Worm (Caenorhabditis elegans) whole organism, L1 larva: Measurements from ENCODE around the gene ZK673.6.
A peak's percentile ranks its signal among the peaks of the same experiment; 100 is the strongest.

ENCODE experiments used
- C16A3.4 ChIP-seq: fragments of 150-350 bp; optimal IDR thresholded peaks from 2 replicates; lab custom pipeline; 2014; ENCODE audit warnings: missing biosample characterization, missing genetic modification characterization
- C34B4.2 ChIP-seq: sonication (generic microtip); optimal IDR thresholded peaks from 2 replicates; lab custom pipeline; 2017; ENCODE audit warnings: mild to moderate bottlenecking, missing genetic modification characterization, missing compliant biosample characterization
- F16B12.6 ChIP-seq: fragments of 150-350 bp; optimal IDR thresholded peaks from 2 replicates; lab custom pipeline; 2014; ENCODE audit warnings: missing biosample characterization, missing genetic modification characterization
- Y116A8C.19 ChIP-seq: sonication (generic microtip); optimal IDR thresholded peaks from 2 replicates; lab custom pipeline; 2016; ENCODE audit warnings: missing compliant biosample characterization, missing genetic modification characterization, borderline replicate concordance
- aha-1 ChIP-seq: fragments of 150-350 bp; optimal IDR thresholded peaks from 2 replicates; lab custom pipeline; 2014; ENCODE audit warnings: missing biosample characterization, missing genetic modification characterization
- aly-2 ChIP-seq: fragments of 150-350 bp; optimal IDR thresholded peaks from 2 replicates; lab custom pipeline; 2014; ENCODE audit warnings: missing biosample characterization, missing genetic modification characterization
- ama-1 ChIP-seq: fragments of 150-350 bp; optimal IDR thresholded peaks from 2 replicates; lab custom pipeline; 2014
- blmp-1 ChIP-seq: fragments of 150-350 bp; optimal IDR thresholded peaks from 2 replicates; lab custom pipeline; 2014; ENCODE audit warnings: missing biosample characterization, missing genetic modification characterization
- ceh-63 ChIP-seq: fragments of 200-800 bp; sonication (Bioruptor generic); optimal IDR thresholded peaks from 2 replicates; lab custom pipeline; 2018; ENCODE audit warnings: mild to moderate bottlenecking, missing genetic modification characterization, missing compliant biosample characterization
- ceh-8 ChIP-seq: fragments of 200-800 bp; sonication (Bioruptor generic); optimal IDR thresholded peaks from 2 replicates; lab custom pipeline; 2018; ENCODE audit warnings: mild to moderate bottlenecking, missing genetic modification characterization, moderate library complexity, missing compliant biosample characterization
- ces-1 ChIP-seq: fragments of 150-350 bp; optimal IDR thresholded peaks from 2 replicates; lab custom pipeline; 2014; ENCODE audit warnings: missing biosample characterization, missing genetic modification reagents, missing genetic modification characterization
- dpl-1 ChIP-seq, 3 experiments: fragments of 150-350 bp in 2 of 3; sonication (generic microtip) in 1 of 3; optimal IDR thresholded peaks; 2 replicates each; lab custom pipeline; 2014 to 2017; ENCODE audit warnings: missing biosample characterization in 3 of 3, missing genetic modification characterization in 3 of 3, missing genetic modification reagents in 3 of 3
- dsc-1 ChIP-seq: sonication (generic microtip); optimal IDR thresholded peaks from 2 replicates; lab custom pipeline; 2016; ENCODE audit warnings: mild to moderate bottlenecking, missing genetic modification characterization, missing compliant biosample characterization
- efl-1 ChIP-seq, 4 experiments: fragments of 150-350 bp; optimal IDR thresholded peaks in 3 of 4; peaks in 1 of 4; 1 replicate in 1 of 4; 2 replicates in 3 of 4; lab custom pipeline; 2014; ENCODE audit warnings: missing biosample characterization in 2 of 4, missing genetic modification characterization in 2 of 4, missing genetic modification reagents in 2 of 4
- egl-13 ChIP-seq: sonication (generic microtip); optimal IDR thresholded peaks from 2 replicates; lab custom pipeline; 2016; ENCODE audit warnings: missing genotype, missing genetic modification reagents, missing genetic modification characterization, missing compliant biosample characterization
- elt-3 ChIP-seq, 6 experiments: fragments of 150-350 bp in 1 of 6; sonication (generic microtip); optimal IDR thresholded peaks; 2 replicates each; lab custom pipeline; 2017 to 2018; ENCODE audit warnings: missing biosample characterization in 6 of 6, missing genetic modification characterization in 6 of 6, inconsistent platforms in 1 of 6
- ets-5 ChIP-seq: fragments of 200-800 bp; sonication (Bioruptor generic); IDR thresholded peaks from 2 replicates; pipeline ENCODE4 v1.3.6; 2022; ENCODE audit warnings: missing genetic modification characterization, missing compliant biosample characterization
- fkh-10 ChIP-seq: sonication (generic microtip); optimal IDR thresholded peaks from 2 replicates; lab custom pipeline; 2017; ENCODE audit warnings: missing biosample characterization, missing genetic modification reagents, missing genetic modification characterization
- fkh-8 ChIP-seq: sonication (generic microtip); optimal IDR thresholded peaks from 2 replicates; lab custom pipeline; 2016; ENCODE audit warnings: mild to moderate bottlenecking, missing genetic modification characterization, missing compliant biosample characterization
- fos-1 ChIP-seq: fragments of 150-350 bp; optimal IDR thresholded peaks from 2 replicates; lab custom pipeline; 2014; ENCODE audit warnings: missing biosample characterization, missing genetic modification characterization
- grh-1 ChIP-seq: fragments of 200-800 bp; sonication (Bioruptor generic); IDR thresholded peaks from 2 replicates; pipeline ENCODE4 v1.3.6; 2022; ENCODE audit warnings: missing genetic modification reagents, missing genetic modification characterization, missing compliant biosample characterization
- hlh-17 ChIP-seq: fragments of 200-800 bp; sonication (Bioruptor generic); optimal IDR thresholded peaks from 2 replicates; lab custom pipeline; 2018; ENCODE audit warnings: missing genetic modification characterization, mild to moderate bottlenecking, missing compliant biosample characterization, moderate library complexity, borderline replicate concordance
- lin-13 ChIP-seq: fragments of 150-350 bp; optimal IDR thresholded peaks from 2 replicates; lab custom pipeline; 2014; ENCODE audit warnings: missing biosample characterization, missing genetic modification reagents, missing genetic modification characterization
- lin-14 ChIP-seq: fragments of 200-800 bp; sonication (Bioruptor generic); optimal IDR thresholded peaks from 2 replicates; lab custom pipeline; 2018; ENCODE audit warnings: mild to moderate bottlenecking, missing genetic modification characterization, moderate library complexity, missing compliant biosample characterization
- lin-15B ChIP-seq: fragments of 150-350 bp; sonication (generic microtip); optimal IDR thresholded peaks from 3 replicates; lab custom pipeline; 2014; ENCODE audit warnings: missing biosample characterization, missing genetic modification characterization
- lin-39 ChIP-seq: fragments of 150-350 bp; optimal IDR thresholded peaks from 2 replicates; lab custom pipeline; 2014; ENCODE audit warnings: missing biosample characterization, missing genetic modification reagents, missing genetic modification characterization
- lir-3 ChIP-seq: sonication (generic microtip); optimal IDR thresholded peaks from 2 replicates; lab custom pipeline; 2016; ENCODE audit warnings: mild to moderate bottlenecking, missing genetic modification characterization, moderate library complexity, missing compliant biosample characterization; ENCODE audit not compliant: poor library complexity
- lsy-2 ChIP-seq, 2 experiments: fragments of 150-350 bp; optimal IDR thresholded peaks; 2 replicates each; lab custom pipeline; 2014; ENCODE audit warnings: missing biosample characterization in 2 of 2, missing genetic modification characterization in 2 of 2
- mep-1 ChIP-seq: fragments of 150-350 bp; optimal IDR thresholded peaks from 2 replicates; lab custom pipeline; 2014; ENCODE audit warnings: missing biosample characterization, missing genetic modification characterization
- nhr-12 ChIP-seq: sonication (generic microtip); optimal IDR thresholded peaks from 2 replicates; lab custom pipeline; 2017; ENCODE audit warnings: missing biosample characterization, missing genetic modification characterization
- nhr-19 ChIP-seq: fragments of 200-800 bp; sonication (Bioruptor generic); conservative IDR thresholded peaks from 2 replicates; pipeline ENCODE4 v1.3.6; 2022; ENCODE audit warnings: missing genetic modification characterization, missing compliant biosample characterization
- nhr-28 ChIP-seq: fragments of 150-350 bp; optimal IDR thresholded peaks from 2 replicates; lab custom pipeline; 2014; ENCODE audit warnings: missing biosample characterization, missing genetic modification characterization
- nhr-47 ChIP-seq: sonication (generic microtip); optimal IDR thresholded peaks from 2 replicates; lab custom pipeline; 2016; ENCODE audit warnings: mild to moderate bottlenecking, missing genetic modification characterization, moderate library complexity, missing compliant biosample characterization
- nhr-76 ChIP-seq: sonication (generic microtip); optimal IDR thresholded peaks from 2 replicates; lab custom pipeline; 2017; ENCODE audit warnings: missing biosample characterization, missing genetic modification characterization
- nhr-85 ChIP-seq: sonication (generic microtip); peaks from one replicate; lab custom pipeline; 2016; ENCODE audit warnings: missing genetic modification characterization, inconsistent platforms, missing compliant biosample characterization
- pag-3 ChIP-seq: sonication (generic microtip); optimal IDR thresholded peaks from 2 replicates; lab custom pipeline; 2017; ENCODE audit warnings: missing genetic modification characterization, mild to moderate bottlenecking, missing compliant biosample characterization, antibody characterized with exemption, borderline replicate concordance; ENCODE audit not compliant: insufficient read depth
- pqm-1 ChIP-seq: sonication (generic microtip); optimal IDR thresholded peaks from 3 replicates; lab custom pipeline; 2017; ENCODE audit warnings: missing biosample characterization, missing genetic modification characterization
- skn-1 ChIP-seq: fragments of 150-350 bp; optimal IDR thresholded peaks from 2 replicates; lab custom pipeline; 2014; ENCODE audit warnings: missing biosample characterization, missing genetic modification characterization
- snpc-4 ChIP-seq: fragments of 150-350 bp; optimal IDR thresholded peaks from 2 replicates; lab custom pipeline; 2014; ENCODE audit warnings: missing biosample characterization, missing genetic modification characterization
- snu-23 ChIP-seq: sonication (generic microtip); optimal IDR thresholded peaks from 2 replicates; lab custom pipeline; 2016; ENCODE audit warnings: missing genetic modification characterization, missing compliant biosample characterization
- sptf-1 ChIP-seq: fragments of 150-350 bp; optimal IDR thresholded peaks from 2 replicates; lab custom pipeline; 2014; ENCODE audit warnings: missing biosample characterization, missing genetic modification characterization
- sup-37 ChIP-seq: fragments of 200-800 bp; sonication (Bioruptor generic); optimal IDR thresholded peaks from 2 replicates; lab custom pipeline; 2018; ENCODE audit warnings: mild to moderate bottlenecking, missing genetic modification characterization, missing compliant biosample characterization
- tlp-1 ChIP-seq: fragments of 150-350 bp; optimal IDR thresholded peaks from 2 replicates; lab custom pipeline; 2014; ENCODE audit warnings: missing biosample characterization, missing genetic modification characterization
- unc-62 ChIP-seq: fragments of 150-350 bp; optimal IDR thresholded peaks from 2 replicates; lab custom pipeline; 2014; ENCODE audit warnings: missing biosample characterization, missing genetic modification reagents, missing genetic modification characterization
- xbp-1 ChIP-seq: sonication (generic microtip); optimal IDR thresholded peaks from 2 replicates; lab custom pipeline; 2016; ENCODE audit warnings: missing genetic modification characterization, missing compliant biosample characterization
- zag-1 ChIP-seq: fragments of 150-350 bp; optimal IDR thresholded peaks from 2 replicates; lab custom pipeline; 2014; ENCODE audit warnings: missing biosample characterization, missing genetic modification characterization
- ztf-4 ChIP-seq: fragments of 150-350 bp; optimal IDR thresholded peaks from 2 replicates; lab custom pipeline; 2014; ENCODE audit warnings: missing biosample characterization, missing genetic modification characterization

ZK673.6 gene

DNA sequence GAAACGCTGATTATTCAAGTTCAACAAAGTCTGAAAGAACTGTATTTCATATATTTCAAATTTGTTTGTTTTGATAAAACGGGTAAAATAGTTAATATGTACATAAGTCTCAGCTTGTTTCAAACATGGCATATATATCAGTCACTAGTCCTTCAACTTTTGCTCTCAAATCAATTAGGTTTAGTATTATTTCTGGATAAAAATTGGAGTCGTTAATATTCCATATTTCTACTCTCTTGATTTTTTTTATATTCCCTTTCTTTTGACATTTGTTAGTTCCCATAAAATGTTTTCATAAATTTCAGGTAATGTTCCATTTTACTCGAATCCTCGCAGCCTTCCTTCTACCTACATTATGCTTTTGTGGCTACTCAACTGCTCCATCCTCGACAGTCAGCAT is 28.3 kb downstream of the ZK673.6 start, which contains the start of gene cut-4:
TSS of gene cut-4 (plus strand) at position 301 of the 400 bp plus-strand sequence.
- TF ChIP-seq nhr-19 (GFP tag; lab: Robert Waterston, UW) (no peak), fkh-10 (GFP tag; lab: Kevin White, UChicago) (no peak), pag-3 (tag; lab: Kevin White, UChicago) (no peak), dsc-1 (tag; lab: Kevin White, UChicago) (no peak), lin-15B (no peak), skn-1 (tag; lab: Kevin White, UChicago) (no peak), Y116A8C.19 (tag; lab: Kevin White, UChicago) (no peak), xbp-1 (tag; lab: Kevin White, UChicago) (no peak), nhr-12 (tag; lab: Kevin White, UChicago) (no peak), ceh-63 (no peak), nhr-28 (no peak), zag-1 (tag; lab: Kevin White, UChicago) (no peak)

DNA sequence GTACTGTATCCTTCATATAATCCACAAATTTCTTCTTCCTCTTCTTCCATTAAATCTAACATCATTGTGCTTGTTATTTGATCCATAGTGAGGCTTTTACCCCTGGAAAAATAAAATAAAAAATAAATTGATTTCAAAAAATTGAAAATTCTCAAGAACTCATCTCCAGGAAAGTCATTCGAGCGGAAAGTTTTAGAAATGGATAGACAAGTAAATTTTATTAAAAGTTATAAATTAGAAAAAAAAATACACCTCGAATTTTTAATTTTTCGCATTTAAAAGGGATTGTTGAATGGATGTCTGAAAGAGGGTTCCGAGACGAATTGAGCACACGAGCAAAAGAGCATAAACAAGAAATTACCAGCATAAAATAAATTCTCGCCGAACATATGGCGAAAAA is 42.2 kb downstream of the ZK673.6 start, which contains the start of gene frpr-21:
TSS of gene frpr-21 (minus strand) at position 101 of the 400 bp plus-strand sequence.
- no peak for TF ChIP-seq skn-1 (tag; lab: Kevin White, UChicago)
- no peak for TF ChIP-seq sup-37
- TF ChIP-seq dpl-1 (GFP tag; optimal IDR thresholded peaks at IDR 0.05; lab: Kevin White, UChicago), result no peak
- TF ChIP-seq zag-1 (tag; lab: Kevin White, UChicago), result no peak
- TF ChIP-seq blmp-1 (tag; lab: Kevin White, UChicago), result no peak
- no peak for TF ChIP-seq nhr-85 (tag; lab: Kevin White, UChicago)
- TF ChIP-seq lin-14 (GFP tag; lab: Kevin White, UChicago), result no peak
- TF ChIP-seq, all 84 proteins: peak for 0

DNA sequence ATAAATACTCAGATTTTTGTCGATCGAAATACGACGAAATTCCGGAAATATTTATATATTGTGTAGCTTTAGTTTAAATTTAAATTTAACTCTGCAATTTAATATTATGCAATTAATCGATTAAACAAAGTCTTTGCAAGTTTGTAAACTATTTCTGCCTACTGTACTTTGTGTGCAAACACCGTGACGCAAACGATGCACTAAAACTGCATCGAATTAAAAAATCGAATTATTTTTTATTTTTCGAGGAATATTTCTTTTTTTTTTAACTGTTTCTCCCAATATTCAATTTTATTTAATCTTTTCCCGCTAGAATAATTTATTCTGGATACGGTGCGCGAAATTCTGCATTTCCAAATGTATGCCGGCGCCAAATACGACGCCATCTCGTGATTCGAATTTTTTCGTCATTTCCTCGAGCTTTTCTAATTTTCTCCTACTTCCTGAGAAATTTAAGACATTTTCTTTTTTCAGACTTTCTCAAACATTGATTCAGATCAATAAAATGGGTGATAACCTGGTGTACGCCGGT is 47.7 kb downstream of the ZK673.6 start, which contains the start of gene eif-2A:
TSS of gene eif-2A (plus strand) at position 469 of the 532 bp plus-strand sequence.
- no peak for TF ChIP-seq nhr-76 (tag; lab: Kevin White, UChicago)
- no peak for TF ChIP-seq nhr-12 (tag; lab: Kevin White, UChicago)
- TF ChIP-seq tlp-1 (tag; lab: Kevin White, UChicago), result no peak
- TF ChIP-seq fkh-8, result no peak
- TF ChIP-seq ces-1 (GFP tag; lab: Kevin White, UChicago), result no peak
- TF ChIP-seq nhr-47 (tag; lab: Kevin White, UChicago), result peak; percentile 7
- no peak for TF ChIP-seq unc-62 (GFP tag; lab: Kevin White, UChicago)
- no peak for TF ChIP-seq lin-39
- peak; percentile 23 to 61 (median 38) for TF ChIP-seq dpl-1 (GFP tag; optimal IDR thresholded peaks at IDR 0.05; lab: Kevin White, UChicago)
- TF ChIP-seq mep-1 (tag; lab: Kevin White, UChicago), result peak; percentile 50
- TF ChIP-seq blmp-1 (tag; lab: Kevin White, UChicago), result peak; percentile 42
- TF ChIP-seq pqm-1 (tag; lab: Kevin White, UChicago), result no peak
- peak; percentile 5 for TF ChIP-seq C16A3.4 (tag; lab: Kevin White, UChicago)
- TF ChIP-seq ama-1 (lab: Kevin White, UChicago), result no peak
- no peak for TF ChIP-seq aly-2 (tag; lab: Kevin White, UChicago)
- TF ChIP-seq fos-1, result no peak
- no peak for TF ChIP-seq lin-14 (GFP tag; lab: Kevin White, UChicago)
- TF ChIP-seq egl-13, result no peak
- TF ChIP-seq zag-1 (tag; lab: Kevin White, UChicago), result no peak
- TF ChIP-seq aha-1 (tag; lab: Kevin White, UChicago), result no peak
- no peak for TF ChIP-seq ztf-4 (tag; lab: Kevin White, UChicago)
- no peak for TF ChIP-seq ets-5 (GFP tag; lab: Robert Waterston, UW)
- TF ChIP-seq sptf-1 (tag; lab: Kevin White, UChicago), result no peak
- peak in 1 of 2 experiments; percentile 44 for TF ChIP-seq efl-1 (optimal IDR thresholded peaks at IDR 0.05; lab: Kevin White, UChicago)
- peak in 1 of 2 experiments; percentile 50 for TF ChIP-seq efl-1 (GFP tag; optimal IDR thresholded peaks at IDR 0.05 in 1 of 2; lab: Kevin White, UChicago)
- no peak for TF ChIP-seq C34B4.2 (tag; lab: Kevin White, UChicago)
- peak; percentile 79 to 97 for TF ChIP-seq lsy-2 (tag; optimal IDR thresholded peaks at IDR 0.05; lab: Kevin White, UChicago)
- no peak for TF ChIP-seq elt-3 (tag; optimal IDR thresholded peaks at IDR 0.05; lab: Kevin White, UChicago)
- TF ChIP-seq ceh-8 (GFP tag; lab: Kevin White, UChicago), result no peak
- no peak for TF ChIP-seq hlh-17 (GFP tag; lab: Kevin White, UChicago)
- TF ChIP-seq fkh-10 (GFP tag; lab: Kevin White, UChicago), result no peak
- no peak for TF ChIP-seq grh-1 (GFP tag; lab: Robert Waterston, UW)
- peak; percentile 75 for TF ChIP-seq F16B12.6
- no peak for TF ChIP-seq snpc-4
- peak; percentile 15 for TF ChIP-seq snu-23 (GFP tag; lab: Kevin White, UChicago)
- no peak for TF ChIP-seq lir-3 (tag; lab: Kevin White, UChicago)
- TF ChIP-seq lin-13 (GFP tag; lab: Kevin White, UChicago), result no peak
- no peak for TF ChIP-seq skn-1 (tag; lab: Kevin White, UChicago)
